Fruit fly (Drosophila melanogaster): ENCODE data around the gene Best4.

The Best4 gene

dm6 chr3L:15322173-15322572, 23.4 kb downstream of the Best4 start:
- TF ChIP-seq Rel (GFP tag; optimal IDR thresholded peaks at IDR 0.05): no peak
- TF ChIP-seq Rel (tag; optimal IDR thresholded peaks at IDR 0.05): no peak
- TF ChIP-seq Vsx2 (GFP tag; optimal IDR thresholded peaks at IDR 0.05; ENCODE audit: partially characterized antibody): no peak
- no peak for TF ChIP-seq CG32264 (GFP tag; optimal IDR thresholded peaks at IDR 0.05)
- no peak for TF ChIP-seq foxo (GFP tag; optimal IDR thresholded peaks at IDR 0.05)
- TF ChIP-seq br (GFP tag; optimal IDR thresholded peaks at IDR 0.05): no peak
- TF ChIP-seq Hr83 (GFP tag; optimal IDR thresholded peaks at IDR 0.05; ENCODE audit: poor library complexity, severe bottlenecking): no peak
- no peak for TF ChIP-seq Hr78 (GFP tag; optimal IDR thresholded peaks at IDR 0.05)
- no peak for TF ChIP-seq Hnf4 (GFP tag; optimal IDR thresholded peaks at IDR 0.05)
- no peak for TF ChIP-seq CrebA (GFP tag; optimal IDR thresholded peaks at IDR 0.05; ENCODE audit: borderline replicate concordance)
- no peak for TF ChIP-seq h (GFP tag; optimal IDR thresholded peaks at IDR 0.05)

- TF ChIP-seq usp (GFP tag; optimal IDR thresholded peaks at IDR 0.05) (no peak), CG9705 (GFP tag; optimal IDR thresholded peaks at IDR 0.05) (no peak), jim (GFP tag; optimal IDR thresholded peaks at IDR 0.05) (no peak), HLH106 (tag; optimal IDR thresholded peaks at IDR 0.05) (no peak), sage (GFP tag; optimal IDR thresholded peaks at IDR 0.05) (no peak), foxo (GFP tag; optimal IDR thresholded peaks at IDR 0.05) (no peak), Myc (optimal IDR thresholded peaks at IDR 0.05) (no peak), Hr83 (GFP tag; optimal IDR thresholded peaks at IDR 0.05; ENCODE audit: poor library complexity, severe bottlenecking) (no peak), lola (GFP tag; optimal IDR thresholded peaks at IDR 0.05) (no peak), Vsx2 (GFP tag; optimal IDR thresholded peaks at IDR 0.05; ENCODE audit: partially characterized antibody) (no peak), N (GFP tag; optimal IDR thresholded peaks at IDR 0.05) (no peak), Sp1 (GFP tag; optimal IDR thresholded peaks at IDR 0.05) (no peak), tai (GFP tag; optimal IDR thresholded peaks at IDR 0.05) (no peak), CrebA (GFP tag; optimal IDR thresholded peaks at IDR 0.05; ENCODE audit: borderline replicate concordance) (no peak), br (GFP tag; optimal IDR thresholded peaks at IDR 0.05) (no peak)
Measured at dm6 chr3L:15325445-15325844, 26.7 kb downstream of the Best4 start.

- TF ChIP-seq jim (GFP tag; optimal IDR thresholded peaks at IDR 0.05) (no peak), Hr78 (GFP tag; optimal IDR thresholded peaks at IDR 0.05) (no peak), h (GFP tag; optimal IDR thresholded peaks at IDR 0.05) (no peak), brk (GFP tag; optimal IDR thresholded peaks at IDR 0.05) (no peak), usp (GFP tag; optimal IDR thresholded peaks at IDR 0.05) (no peak), CG9705 (GFP tag; optimal IDR thresholded peaks at IDR 0.05) (no peak), GATAd (GFP tag; optimal IDR thresholded peaks at IDR 0.05) (no peak), OdsH (GFP tag; optimal IDR thresholded peaks at IDR 0.05) (no peak), Jra (GFP tag; optimal IDR thresholded peaks at IDR 0.05) (no peak), sv (GFP tag; optimal IDR thresholded peaks at IDR 0.05) (no peak), psq (GFP tag; optimal IDR thresholded peaks at IDR 0.05) (no peak), Mio (GFP tag; optimal IDR thresholded peaks at IDR 0.05) (no peak), pan (optimal IDR thresholded peaks at IDR 0.05) (no peak), Dfd (GFP tag; optimal IDR thresholded peaks at IDR 0.05) (no peak)
Measured at dm6 chr3L:15329261-15330160, 30.8 kb downstream of the Best4 start.

DNA sequence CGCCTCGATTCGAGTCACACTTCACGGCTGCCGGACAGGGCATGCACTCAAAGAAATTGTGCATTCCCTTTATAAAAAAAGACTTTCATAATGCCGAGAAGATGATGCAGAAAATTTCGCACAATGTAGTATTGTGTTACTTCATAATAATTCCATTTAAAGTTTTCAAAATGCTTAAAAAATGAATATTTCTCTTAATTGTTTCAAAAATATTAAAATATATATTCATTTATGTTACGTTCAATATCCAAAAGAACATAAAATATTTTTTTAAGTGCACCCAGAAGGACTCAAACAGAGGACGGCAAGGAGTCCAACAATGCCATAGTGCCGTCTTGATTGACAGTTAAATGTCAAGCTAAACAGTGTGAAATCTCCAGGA, 31.4 kb downstream of the Best4 start:
- TF ChIP-seq lola (GFP tag; optimal IDR thresholded peaks at IDR 0.05): no peak
- TF ChIP-seq Mio (GFP tag; optimal IDR thresholded peaks at IDR 0.05): no peak
- TF ChIP-seq foxo (GFP tag; optimal IDR thresholded peaks at IDR 0.05): no peak
- TF ChIP-seq woc (GFP tag; optimal IDR thresholded peaks at IDR 0.05): no peak
- no peak for TF ChIP-seq fru (GFP tag; optimal IDR thresholded peaks at IDR 0.05)
- no peak for TF ChIP-seq ey (GFP tag; optimal IDR thresholded peaks at IDR 0.05)
- TF ChIP-seq dsf (GFP tag; optimal IDR thresholded peaks at IDR 0.05; ENCODE audit: borderline replicate concordance): no peak
- TF ChIP-seq Hr83 (GFP tag; optimal IDR thresholded peaks at IDR 0.05; ENCODE audit: poor library complexity, severe bottlenecking): no peak
- TF ChIP-seq Abd-B (GFP tag; optimal IDR thresholded peaks at IDR 0.05): no peak
- no peak for TF ChIP-seq pan (optimal IDR thresholded peaks at IDR 0.05)
- no peak for TF ChIP-seq OdsH (GFP tag; optimal IDR thresholded peaks at IDR 0.05)
- no peak for TF ChIP-seq Vsx2 (GFP tag; optimal IDR thresholded peaks at IDR 0.05; ENCODE audit: partially characterized antibody)
- no peak for TF ChIP-seq h (GFP tag; optimal IDR thresholded peaks at IDR 0.05)
- TF ChIP-seq Sp1 (GFP tag; optimal IDR thresholded peaks at IDR 0.05): no peak
- no peak for TF ChIP-seq rgr (GFP tag; optimal IDR thresholded peaks at IDR 0.05)

Data from whole organism, wandering third instar larva.